Fruit fly (Drosophila melanogaster) whole organism, embryonic: ENCODE measurements around the gene Lrch.
A peak's percentile ranks its signal among the peaks of the same experiment; 100 is the strongest.

ENCODE experiments used
- CG10209 ChIP-seq: fragments of 200-800 bp; sonication (Bioruptor generic); optimal IDR thresholded peaks from 3 replicates; lab custom pipeline; 2017; ENCODE audit warnings: missing biosample characterization, mild to moderate bottlenecking, missing genetic modification characterization, missing genetic modification reagents
- CG10321 ChIP-seq: fragments of 200-800 bp; sonication (Bioruptor generic); IDR thresholded peaks from 2 replicates; pipeline ENCODE4 v1.3.6; 2022; ENCODE audit warnings: missing biosample characterization, missing genetic modification characterization
- CG11560 ChIP-seq: fragments of 200-800 bp; sonication (Bioruptor generic); IDR thresholded peaks from 3 replicates; pipeline ENCODE4 v1.3.6; 2022; ENCODE audit warnings: missing biosample characterization, missing genetic modification characterization
- CG12769 ChIP-seq: fragments of 200-800 bp; sonication (Bioruptor generic); optimal IDR thresholded peaks from 2 replicates; lab custom pipeline; 2019; ENCODE audit warnings: missing biosample characterization, mild to moderate bottlenecking, missing genetic modification characterization, moderate library complexity
- CG13894 ChIP-seq: fragments of 200-800 bp; sonication (Bioruptor generic); optimal IDR thresholded peaks from 3 replicates; lab custom pipeline; 2018; ENCODE audit warnings: missing biosample characterization, mild to moderate bottlenecking, missing genetic modification characterization, moderate library complexity
- CG14050 ChIP-seq: fragments of 200-800 bp; sonication (Bioruptor generic); IDR thresholded peaks from 3 replicates; pipeline ENCODE4 v1.3.6; 2022; ENCODE audit warnings: missing biosample characterization, missing genetic modification characterization
- CG16779 ChIP-seq: fragments of 200-800 bp; sonication (Bioruptor generic); IDR thresholded peaks from 2 replicates; pipeline ENCODE4 v1.3.6; 2022; ENCODE audit warnings: missing biosample characterization, missing genetic modification characterization
- CG17359 ChIP-seq: fragments of 200-800 bp; sonication (Bioruptor generic); optimal IDR thresholded peaks from 3 replicates; lab custom pipeline; 2018; ENCODE audit warnings: missing biosample characterization, mild to moderate bottlenecking, missing genetic modification characterization, moderate library complexity
- CG17802 ChIP-seq: fragments of 200-800 bp; sonication (Bioruptor generic); optimal IDR thresholded peaks from 2 replicates; lab custom pipeline; 2018; ENCODE audit warnings: missing biosample characterization, mild to moderate bottlenecking, missing genetic modification characterization, moderate library complexity
- CG18262 ChIP-seq: fragments of 200-800 bp; optimal IDR thresholded peaks from 3 replicates; lab custom pipeline; 2019; ENCODE audit warnings: missing biosample characterization, mild to moderate bottlenecking, missing genetic modification characterization, moderate library complexity
- CG18619 ChIP-seq: fragments of 200-800 bp; sonication (Bioruptor generic); optimal IDR thresholded peaks from 3 replicates; lab custom pipeline; 2017; ENCODE audit warnings: missing biosample characterization, mild to moderate bottlenecking, missing genetic modification characterization
- CG2120 ChIP-seq: fragments of 200-800 bp; sonication (Bioruptor generic); optimal IDR thresholded peaks from 3 replicates; lab custom pipeline; 2016; ENCODE audit warnings: missing biosample characterization, missing genetic modification characterization
- CG2129 ChIP-seq: fragments of 200-800 bp; sonication (Bioruptor generic); IDR thresholded peaks from 2 replicates; pipeline ENCODE4 v1.3.6; 2022; ENCODE audit warnings: missing biosample characterization, missing genetic modification characterization; ENCODE audit not compliant: partially characterized antibody
- CG3163 ChIP-seq: fragments of 200-800 bp; sonication (Bioruptor generic); optimal IDR thresholded peaks from 3 replicates; lab custom pipeline; 2016; ENCODE audit warnings: missing biosample characterization, missing genetic modification characterization
- CG33213 ChIP-seq: fragments of 200-800 bp; sonication (Bioruptor generic); optimal IDR thresholded peaks from 3 replicates; lab custom pipeline; 2016; ENCODE audit warnings: missing biosample characterization, missing genetic modification characterization
- CG4282 ChIP-seq: fragments of 200-800 bp; sonication (Bioruptor generic); optimal IDR thresholded peaks from 2 replicates; lab custom pipeline; 2016; ENCODE audit warnings: missing biosample characterization, missing genetic modification characterization
- CG6272 ChIP-seq: fragments of 200-800 bp; sonication (Bioruptor generic); IDR thresholded peaks from 2 replicates; pipeline ENCODE4 v1.3.6; 2022; ENCODE audit warnings: missing biosample characterization, missing genetic modification characterization
- CG6654 ChIP-seq: fragments of 200-800 bp; sonication (Bioruptor generic); optimal IDR thresholded peaks from 2 replicates; lab custom pipeline; 2017; ENCODE audit warnings: missing biosample characterization, mild to moderate bottlenecking, missing genetic modification characterization
- CG6854 ChIP-seq: fragments of 200-800 bp; sonication (Bioruptor generic); optimal IDR thresholded peaks from 3 replicates; lab custom pipeline; 2017; ENCODE audit warnings: missing biosample characterization, mild to moderate bottlenecking, missing genetic modification characterization
- CG7271 ChIP-seq: fragments of 200-800 bp; sonication (Bioruptor generic); optimal IDR thresholded peaks from 2 replicates; lab custom pipeline; 2018; ENCODE audit warnings: missing biosample characterization, mild to moderate bottlenecking, missing genetic modification characterization, moderate library complexity
- CG7786 ChIP-seq: fragments of 200-800 bp; sonication (Bioruptor generic); optimal IDR thresholded peaks from 2 replicates; lab custom pipeline; 2016; ENCODE audit warnings: missing biosample characterization, missing genetic modification characterization
- CG8944 ChIP-seq: fragments of 200-800 bp; sonication (Bioruptor generic); optimal IDR thresholded peaks from 3 replicates; lab custom pipeline; 2016; ENCODE audit warnings: missing biosample characterization, missing genetic modification characterization
- Fer3 ChIP-seq: fragments of 200-800 bp; sonication (Bioruptor generic); optimal IDR thresholded peaks from 2 replicates; lab custom pipeline; 2018; ENCODE audit warnings: missing biosample characterization, mild to moderate bottlenecking, missing genetic modification characterization, moderate library complexity
- HmgD ChIP-seq: fragments of 200-800 bp; sonication (Bioruptor generic); optimal IDR thresholded peaks from 3 replicates; lab custom pipeline; 2016; ENCODE audit warnings: missing biosample characterization, missing genetic modification characterization
- Hr3 ChIP-seq: fragments of 200-800 bp; sonication (Bioruptor generic); optimal IDR thresholded peaks from 3 replicates; lab custom pipeline; 2016; ENCODE audit warnings: missing biosample characterization, missing genetic modification characterization
- Kr ChIP-seq: fragments of 200-800 bp; sonication (Bioruptor generic); optimal IDR thresholded peaks from 2 replicates; lab custom pipeline; 2017; ENCODE audit warnings: missing biosample characterization, mild to moderate bottlenecking, missing genetic modification characterization
- Lhr ChIP-seq: fragments of 200-800 bp; sonication (Bioruptor generic); optimal IDR thresholded peaks from 3 replicates; lab custom pipeline; 2017; ENCODE audit warnings: mild to moderate bottlenecking, missing biosample characterization, missing genetic modification reagents, missing genetic modification characterization
- NC2α ChIP-seq: fragments of 200-800 bp; sonication (Bioruptor generic); optimal IDR thresholded peaks from 2 replicates; lab custom pipeline; 2016; ENCODE audit warnings: missing biosample characterization, missing genetic modification characterization
- NC2β ChIP-seq: fragments of 200-800 bp; sonication (Bioruptor generic); optimal IDR thresholded peaks from 2 replicates; lab custom pipeline; 2016; ENCODE audit warnings: missing biosample characterization, missing genetic modification characterization
- Sry-δ ChIP-seq: fragments of 200-800 bp; sonication (Bioruptor generic); optimal IDR thresholded peaks from 2 replicates; lab custom pipeline; 2016; ENCODE audit warnings: missing biosample characterization, missing genetic modification characterization
- amos ChIP-seq: fragments of 200-800 bp; sonication (Bioruptor generic); IDR thresholded peaks from 2 replicates; pipeline ENCODE4 v1.3.6; 2022; ENCODE audit warnings: missing biosample characterization, missing genetic modification characterization; ENCODE audit not compliant: partially characterized antibody
- ato ChIP-seq: fragments of 200-800 bp; sonication (Bioruptor generic); IDR thresholded peaks from 2 replicates; pipeline ENCODE4 v1.3.6; 2022; ENCODE audit warnings: missing biosample characterization, missing genetic modification characterization; ENCODE audit not compliant: partially characterized antibody
- da ChIP-seq: fragments of 200-800 bp; sonication (Bioruptor generic); optimal IDR thresholded peaks from 2 replicates; lab custom pipeline; 2016; ENCODE audit warnings: missing biosample characterization, missing genetic modification characterization
- dimm ChIP-seq: fragments of 200-800 bp; sonication (Bioruptor generic); IDR thresholded peaks from 2 replicates; pipeline ENCODE4 v1.3.6; 2022; ENCODE audit warnings: missing biosample characterization, missing genetic modification characterization
- disco-r ChIP-seq: fragments of 200-800 bp; sonication (Bioruptor generic); optimal IDR thresholded peaks from 2 replicates; lab custom pipeline; 2016; ENCODE audit warnings: missing biosample characterization, missing genetic modification characterization
- gcm2 ChIP-seq: fragments of 200-800 bp; sonication (Bioruptor generic); optimal IDR thresholded peaks from 2 replicates; lab custom pipeline; 2016; ENCODE audit warnings: missing biosample characterization, missing genetic modification characterization
- gsb ChIP-seq: fragments of 200-800 bp; sonication (Bioruptor generic); IDR thresholded peaks from 2 replicates; pipeline ENCODE4 v1.3.6; 2022; ENCODE audit warnings: missing biosample characterization, missing genetic modification characterization
- lilli ChIP-seq: fragments of 200-800 bp; sonication (Bioruptor generic); optimal IDR thresholded peaks from 3 replicates; lab custom pipeline; 2016; ENCODE audit warnings: missing biosample characterization, missing genetic modification characterization
- lov ChIP-seq, 2 experiments: fragments of 200-800 bp in 1 of 2; fragments of >200 bp in 1 of 2; sonication (Bioruptor generic) in 1 of 2; IDR thresholded peaks in 1 of 2; optimal IDR thresholded peaks in 1 of 2; 2 replicates in 1 of 2; 3 replicates in 1 of 2; pipeline versions ENCODE4 v1.3.6 to Lab custom; 2017 to 2022; ENCODE audit warnings: missing biosample characterization in 1 of 2, missing genetic modification characterization in 1 of 2
- mirr ChIP-seq: fragments of 200-800 bp; sonication (Bioruptor generic); optimal IDR thresholded peaks from 3 replicates; lab custom pipeline; 2018; ENCODE audit warnings: missing biosample characterization, mild to moderate bottlenecking, missing genetic modification characterization
- pros ChIP-seq: fragments of 200-800 bp; sonication (Bioruptor generic); optimal IDR thresholded peaks from 3 replicates; lab custom pipeline; 2019; ENCODE audit warnings: missing biosample characterization, mild to moderate bottlenecking, missing genetic modification characterization, moderate library complexity
- ro ChIP-seq: fragments of 200-800 bp; sonication (Bioruptor generic); IDR thresholded peaks from 2 replicates; pipeline ENCODE4 v1.3.6; 2022; ENCODE audit warnings: missing biosample characterization, missing genetic modification characterization
- row ChIP-seq: fragments of 200-800 bp; sonication (Bioruptor generic); IDR thresholded peaks from 3 replicates; pipeline ENCODE4 v1.3.6; 2022; ENCODE audit warnings: missing biosample characterization, missing genetic modification characterization
- seq ChIP-seq: fragments of 200-800 bp; sonication (Bioruptor generic); IDR thresholded peaks from 2 replicates; pipeline ENCODE4 v1.3.6; 2022; ENCODE audit warnings: missing biosample characterization, missing genetic modification characterization
- sna ChIP-seq: fragments of 200-800 bp; sonication (Bioruptor generic); IDR thresholded peaks from 2 replicates; pipeline ENCODE4 v1.3.6; 2022; ENCODE audit warnings: missing biosample characterization, missing genetic modification characterization; ENCODE audit not compliant: partially characterized antibody
- sob ChIP-seq: fragments of 200-800 bp; sonication (Bioruptor generic); IDR thresholded peaks from 2 replicates; pipeline ENCODE4 v1.3.6; 2022; ENCODE audit warnings: missing biosample characterization, missing genetic modification characterization
- tgo ChIP-seq: fragments of 200-800 bp; sonication (Bioruptor generic); IDR thresholded peaks from 3 replicates; pipeline ENCODE4 v1.3.6; 2022; ENCODE audit warnings: missing biosample characterization, missing genetic modification characterization
- ttk ChIP-seq: fragments of 200-800 bp; sonication (Bioruptor generic); IDR thresholded peaks from 2 replicates; pipeline ENCODE4 v2.1.2; 2022; ENCODE audit warnings: missing biosample characterization, missing genetic modification characterization
- twi ChIP-seq: fragments of 200-800 bp; optimal IDR thresholded peaks from 2 replicates; lab custom pipeline; 2019; ENCODE audit warnings: missing biosample characterization, mild to moderate bottlenecking, missing genetic modification characterization, moderate library complexity
- zfh2 ChIP-seq: fragments of 200-800 bp; sonication (Bioruptor generic); optimal IDR thresholded peaks from 2 replicates; lab custom pipeline; 2016; ENCODE audit warnings: missing biosample characterization, missing genetic modification characterization

The Lrch gene

DNA sequence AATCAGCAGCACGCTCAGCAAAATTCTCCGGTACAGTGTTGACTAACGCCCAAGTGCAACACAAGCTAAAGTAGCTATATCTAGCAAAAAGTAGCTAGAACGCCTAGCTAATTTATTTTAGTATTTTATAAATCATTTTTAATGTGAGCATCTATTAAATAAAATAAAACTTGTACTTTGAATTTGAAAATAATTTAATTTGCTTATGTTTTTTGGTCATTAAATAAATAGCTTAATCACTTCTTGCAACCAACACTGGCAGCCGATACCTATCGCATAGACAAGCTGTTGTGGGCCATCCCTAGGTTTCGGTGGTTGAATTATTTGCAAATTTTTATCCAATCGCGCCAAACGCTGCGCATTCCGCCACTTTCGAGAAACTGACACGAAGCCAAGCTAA, 26.4 kb upstream of the Lrch start, which contains the start of the genes Polr2J and CG15141 (continued):
- TF ChIP-seq lov (optimal IDR thresholded peaks at IDR 0.05; lab: Kevin White, UChicago), result no peak
- 0 out of 3 replicates have a peak, but pooled peaks have one; percentile 63 for TF ChIP-seq lov (GFP tag; IDR thresholded peaks at IDR 0.05; lab: Robert Waterston, UW)
- TF ChIP-seq row (GFP tag; lab: Robert Waterston, UW), result peak; percentile 97
- peak; percentile 78 for TF ChIP-seq CG7271 (tag; lab: Kevin White, UChicago)
- peak; percentile 77 for TF ChIP-seq CG18619 (GFP tag; lab: Kevin White, UChicago)
- TF ChIP-seq CG10209, result peak; percentile 87
- TF ChIP-seq gcm2 (GFP tag; lab: Kevin White, UChicago), result no peak
- TF ChIP-seq pros (GFP tag; lab: Kevin White, UChicago), result no peak
- TF ChIP-seq CG2129, result peak; percentile 86
- no peak for TF ChIP-seq CG12769 (tag; lab: Kevin White, UChicago)
- peak; percentile 5 for TF ChIP-seq NC2α (GFP tag; lab: Kevin White, UChicago)
- TF ChIP-seq CG14050 (GFP tag; lab: Robert Waterston, UW), result peak; percentile 74; the same call in 2 of the 3 replicates
- peak; percentile 94 for TF ChIP-seq CG2120 (GFP tag; lab: Kevin White, UChicago)
- no peak for TF ChIP-seq CG6854 (GFP tag; lab: Kevin White, UChicago)
- TF ChIP-seq CG6654 (GFP tag; lab: Kevin White, UChicago), result peak; percentile 58
- TF ChIP-seq ato (GFP tag; lab: Robert Waterston, UW), result peak; percentile 43; the same call in 1 of the 2 replicates
- TF ChIP-seq sob, result peak; percentile 93
- TF ChIP-seq CG13894 (tag; lab: Kevin White, UChicago), result no peak
- peak; percentile 88 for TF ChIP-seq zfh2 (GFP tag; lab: Kevin White, UChicago)
- TF ChIP-seq CG10321, result 0 out of 2 replicates have a peak, but pooled peaks have one; percentile 35
- TF ChIP-seq Kr (GFP tag; lab: Kevin White, UChicago), result no peak
- peak; percentile 81 for TF ChIP-seq Fer3
- peak; percentile 84 for TF ChIP-seq amos (GFP tag; lab: Robert Waterston, UW)
- TF ChIP-seq CG17802, result peak; percentile 59
- peak; percentile 84 for TF ChIP-seq sna (GFP tag; lab: Robert Waterston, UW)
- peak; percentile 52 for TF ChIP-seq CG33213
- TF ChIP-seq disco-r (GFP tag; lab: Kevin White, UChicago), result no peak
- peak; percentile 93 for TF ChIP-seq CG6272
- peak; percentile 54 for TF ChIP-seq NC2β (GFP tag; lab: Kevin White, UChicago)
- no peak for TF ChIP-seq twi (tag; lab: Kevin White, UChicago)
- TF ChIP-seq CG4282 (GFP tag; lab: Kevin White, UChicago), result no peak
- peak; percentile 56 for TF ChIP-seq CG7786 (GFP tag; lab: Kevin White, UChicago)
- peak; percentile 75 for TF ChIP-seq CG17359 (tag; lab: Kevin White, UChicago)
- TF ChIP-seq HmgD, result no peak
- TF ChIP-seq da (GFP tag; lab: Kevin White, UChicago), result peak; percentile 52
- no peak for TF ChIP-seq gsb (GFP tag; lab: Robert Waterston, UW)
- no peak for TF ChIP-seq CG18262 (tag; lab: Kevin White, UChicago)
- peak; percentile 94 for TF ChIP-seq Hr3
- TF ChIP-seq tgo (GFP tag; lab: Robert Waterston, UW), result peak; percentile 91
- TF ChIP-seq dimm (GFP tag; lab: Robert Waterston, UW), result no peak
- peak; percentile 38 for TF ChIP-seq CG3163 (GFP tag; lab: Kevin White, UChicago)
- TF ChIP-seq CG8944 (GFP tag; lab: Kevin White, UChicago), result no peak
- peak; percentile 60; the same call in 1 of the 2 replicates for TF ChIP-seq ro (GFP tag; lab: Robert Waterston, UW)
- peak; percentile 85 for TF ChIP-seq Sry-δ (GFP tag; lab: Kevin White, UChicago)
- peak; percentile 93 for TF ChIP-seq lilli
- TF ChIP-seq Lhr (GFP tag; lab: Kevin White, UChicago), result peak; percentile 68
- no peak for TF ChIP-seq mirr (GFP tag; lab: Kevin White, UChicago)
- peak; percentile 88 for TF ChIP-seq ttk (GFP tag; lab: Robert Waterston, UW)
- TF ChIP-seq CG16779 (GFP tag; lab: Robert Waterston, UW), result peak; percentile 27; the same call in 1 of the 2 replicates
- TF ChIP-seq seq (GFP tag; lab: Robert Waterston, UW), result peak; percentile 40
- no peak for TF ChIP-seq CG11560
